Worm (Caenorhabditis elegans) whole organism, L3 larva: ENCODE measurements around the gene C06A6.4.

Source experiments
- ama-1 ChIP-seq: fragments of 150-350 bp; optimal IDR thresholded peaks from 2 replicates; lab custom pipeline; 2018
- ceh-82 ChIP-seq: fragments of 150-350 bp; optimal IDR thresholded peaks from 2 replicates; lab custom pipeline; 2014; ENCODE audit warnings: missing biosample characterization, missing genetic modification characterization
- elt-2 ChIP-seq: sonication (generic microtip); optimal IDR thresholded peaks from 2 replicates; lab custom pipeline; 2016; ENCODE audit warnings: missing genetic modification reagents, mild to moderate bottlenecking, missing genetic modification characterization, missing compliant biosample characterization
- lin-39 ChIP-seq: fragments of 150-350 bp; optimal IDR thresholded peaks from 2 replicates; lab custom pipeline; 2018; ENCODE audit warnings: missing biosample characterization, missing genetic modification reagents, missing genetic modification characterization
- nhr-25 ChIP-seq: sonication (generic microtip); optimal IDR thresholded peaks from 2 replicates; lab custom pipeline; 2017; ENCODE audit warnings: missing biosample characterization, missing genetic modification characterization
- nhr-76 ChIP-seq: fragments of 150-350 bp; sonication (generic microtip); optimal IDR thresholded peaks from 5 replicates; lab custom pipeline; 2014; ENCODE audit warnings: missing biosample characterization, missing genetic modification characterization
- snpc-4 ChIP-seq: fragments of 150-350 bp; optimal IDR thresholded peaks from 2 replicates; lab custom pipeline; 2014; ENCODE audit warnings: missing biosample characterization, missing genetic modification characterization
- unc-39 ChIP-seq: sonication (generic microtip); optimal IDR thresholded peaks from 4 replicates; lab custom pipeline; 2017; ENCODE audit warnings: missing biosample characterization, missing genetic modification characterization
- unc-62 ChIP-seq: fragments of 150-350 bp; sonication (generic microtip); optimal IDR thresholded peaks from 4 replicates; lab custom pipeline; 2014; ENCODE audit warnings: missing biosample characterization, missing genetic modification reagents, missing genetic modification characterization

ce11 chrIV:7839923-7840322, 10.8 kb upstream of the C06A6.4 start:
- no peak for TF ChIP-seq lin-39 (tag; lab: Kevin White, UChicago)
- TF ChIP-seq ceh-82 (tag; lab: Kevin White, UChicago), result no peak
- no peak for TF ChIP-seq nhr-25 (tag; lab: Kevin White, UChicago)
- no peak for TF ChIP-seq unc-39 (tag; lab: Kevin White, UChicago)
- TF ChIP-seq snpc-4 (tag; lab: Kevin White, UChicago), result no peak
- no peak for TF ChIP-seq nhr-76 (tag; lab: Kevin White, UChicago)
- TF ChIP-seq ama-1 (lab: Kevin White, UChicago), result no peak
- TF ChIP-seq elt-2 (tag; lab: Kevin White, UChicago), result no peak
- no peak for TF ChIP-seq unc-62 (GFP tag; lab: Kevin White, UChicago)
